Fruit fly (Drosophila melanogaster) whole organism, embryonic: ENCODE data around the gene CG33267.

Source experiments
- ATbp ChIP-seq: fragments of 200-800 bp; sonication (Bioruptor generic); optimal IDR thresholded peaks from 2 replicates; lab custom pipeline; 2017; ENCODE audit warnings: missing biosample characterization, mild to moderate bottlenecking, missing genetic modification characterization, missing genetic modification reagents
- BEAF-32 ChIP-seq: fragments of 200-800 bp; sonication (Bioruptor generic); optimal IDR thresholded peaks from 3 replicates; lab custom pipeline; 2017; ENCODE audit warnings: missing biosample characterization, missing genetic modification characterization, mild to moderate bottlenecking, moderate library complexity, missing genetic modification reagents
- CG10267 ChIP-seq: fragments of 200-800 bp; sonication (Bioruptor generic); optimal IDR thresholded peaks from 2 replicates; lab custom pipeline; 2018; ENCODE audit warnings: missing biosample characterization, mild to moderate bottlenecking, missing genetic modification characterization, moderate library complexity
- CG10274 ChIP-seq: fragments of 200-800 bp; sonication (Bioruptor generic); optimal IDR thresholded peaks from 3 replicates; lab custom pipeline; 2017; ENCODE audit warnings: missing biosample characterization, mild to moderate bottlenecking, missing genetic modification characterization
- CG10366 ChIP-seq: fragments of 200-800 bp; sonication (Bioruptor generic); IDR thresholded peaks from 2 replicates; pipeline ENCODE4 v1.3.6; 2022; ENCODE audit warnings: missing biosample characterization, missing genetic modification characterization
- CG10431 ChIP-seq: fragments of 200-800 bp; sonication (Bioruptor generic); optimal IDR thresholded peaks from 3 replicates; lab custom pipeline; 2018; ENCODE audit warnings: missing biosample characterization, mild to moderate bottlenecking, missing genetic modification characterization
- CG10462 ChIP-seq: fragments of 200-800 bp; sonication (Bioruptor generic); optimal IDR thresholded peaks from 2 replicates; lab custom pipeline; 2016; ENCODE audit warnings: missing biosample characterization, missing genetic modification characterization
- CG10543 ChIP-seq: fragments of 200-800 bp; sonication (Bioruptor generic); optimal IDR thresholded peaks from 3 replicates; lab custom pipeline; 2017; ENCODE audit warnings: missing biosample characterization, mild to moderate bottlenecking, missing genetic modification characterization, moderate library complexity
- CG10979 ChIP-seq: fragments of 200-800 bp; sonication (Bioruptor generic); optimal IDR thresholded peaks from 2 replicates; lab custom pipeline; 2018; ENCODE audit warnings: missing biosample characterization, mild to moderate bottlenecking, missing genetic modification characterization, moderate library complexity
- CG11723 ChIP-seq: fragments of 200-800 bp; sonication (Bioruptor generic); optimal IDR thresholded peaks from 2 replicates; lab custom pipeline; 2017; ENCODE audit warnings: missing biosample characterization, mild to moderate bottlenecking, missing genetic modification characterization
- CG12219 ChIP-seq: fragments of 200-800 bp; sonication (Bioruptor generic); optimal IDR thresholded peaks from 3 replicates; lab custom pipeline; 2018; ENCODE audit warnings: missing biosample characterization, mild to moderate bottlenecking, missing genetic modification characterization
- CG14050 ChIP-seq: fragments of 200-800 bp; sonication (Bioruptor generic); IDR thresholded peaks from 3 replicates; pipeline ENCODE4 v1.3.6; 2022; ENCODE audit warnings: missing biosample characterization, missing genetic modification characterization
- CG15601 ChIP-seq: fragments of 200-800 bp; sonication (Bioruptor generic); optimal IDR thresholded peaks from 3 replicates; lab custom pipeline; 2019; ENCODE audit warnings: missing biosample characterization, mild to moderate bottlenecking, missing genetic modification characterization, moderate library complexity
- CG16815 ChIP-seq: fragments of 200-800 bp; sonication (Bioruptor generic); optimal IDR thresholded peaks from 3 replicates; lab custom pipeline; 2017; ENCODE audit warnings: missing biosample characterization, mild to moderate bottlenecking, missing genetic modification characterization
- CG3847 ChIP-seq: fragments of 200-800 bp; sonication (Bioruptor generic); IDR thresholded peaks from 2 replicates; pipeline ENCODE4 v1.3.6; 2022; ENCODE audit warnings: missing biosample characterization, missing genetic modification characterization
- CG4617 ChIP-seq: fragments of 200-800 bp; sonication (Bioruptor generic); optimal IDR thresholded peaks from 3 replicates; lab custom pipeline; 2016; ENCODE audit warnings: missing biosample characterization, missing genetic modification characterization, borderline replicate concordance
- CG5953 ChIP-seq: fragments of 200-800 bp; sonication (Bioruptor generic); IDR thresholded peaks from 2 replicates; pipeline ENCODE4 v1.3.6; 2022; ENCODE audit warnings: missing biosample characterization, missing genetic modification characterization
- CG6813 ChIP-seq: fragments of 200-800 bp; sonication (Bioruptor generic); optimal IDR thresholded peaks from 2 replicates; lab custom pipeline; 2017; ENCODE audit warnings: missing biosample characterization, missing genetic modification characterization, mild to moderate bottlenecking, moderate library complexity, missing genetic modification reagents
- CG8388 ChIP-seq: fragments of 200-800 bp; sonication (Bioruptor generic); optimal IDR thresholded peaks from 2 replicates; lab custom pipeline; 2019; ENCODE audit warnings: missing biosample characterization, mild to moderate bottlenecking, missing genetic modification characterization, moderate library complexity
- Chrac-16 ChIP-seq: fragments of 200-800 bp; sonication (Bioruptor generic); optimal IDR thresholded peaks from 3 replicates; lab custom pipeline; 2016; ENCODE audit warnings: missing biosample characterization, missing genetic modification characterization
- CkIIα-i1 ChIP-seq: fragments of 200-800 bp; sonication (Bioruptor generic); IDR thresholded peaks from 2 replicates; pipeline ENCODE4 v1.3.6; 2022; ENCODE audit warnings: missing biosample characterization, missing genetic modification characterization
- Doc2 ChIP-seq: fragments of 200-800 bp; sonication (Bioruptor generic); IDR thresholded peaks from 2 replicates; pipeline ENCODE4 v1.3.6; 2022; ENCODE audit warnings: missing biosample characterization, missing genetic modification characterization
- E2f1 ChIP-seq: fragments of 200-800 bp; sonication (Bioruptor generic); IDR thresholded peaks from 2 replicates; pipeline ENCODE4 v1.3.6; 2022; ENCODE audit warnings: missing biosample characterization, missing genetic modification characterization
- Lhr ChIP-seq: fragments of 200-800 bp; sonication (Bioruptor generic); optimal IDR thresholded peaks from 3 replicates; lab custom pipeline; 2017; ENCODE audit warnings: mild to moderate bottlenecking, missing biosample characterization, missing genetic modification reagents, missing genetic modification characterization
- Lim3 ChIP-seq: fragments of 200-800 bp; sonication (Bioruptor generic); IDR thresholded peaks from 2 replicates; pipeline ENCODE4 v1.3.6; 2022; ENCODE audit warnings: missing biosample characterization, missing genetic modification characterization
- Meics ChIP-seq: fragments of 200-800 bp; sonication (Bioruptor generic); optimal IDR thresholded peaks from 2 replicates; lab custom pipeline; 2017; ENCODE audit warnings: missing biosample characterization, mild to moderate bottlenecking, missing genetic modification characterization
- Mrtf ChIP-seq: fragments of 200-800 bp; sonication (Bioruptor generic); IDR thresholded peaks from 3 replicates; pipeline ENCODE4 v1.3.6; 2022; ENCODE audit warnings: missing biosample characterization, missing genetic modification characterization
- Oaz ChIP-seq: fragments of 200-800 bp; sonication (Bioruptor generic); IDR thresholded peaks from 2 replicates; pipeline ENCODE4 v1.3.6; 2022; ENCODE audit warnings: missing biosample characterization, missing genetic modification characterization
- Six4 ChIP-seq: fragments of 200-800 bp; sonication (Bioruptor generic); optimal IDR thresholded peaks from 2 replicates; lab custom pipeline; 2016; ENCODE audit warnings: missing biosample characterization, missing genetic modification characterization
- Spps ChIP-seq: fragments of 200-800 bp; sonication (Bioruptor generic); optimal IDR thresholded peaks from 2 replicates; lab custom pipeline; 2018; ENCODE audit warnings: missing biosample characterization, mild to moderate bottlenecking, missing genetic modification characterization
- Trl ChIP-seq, 3 experiments: fragments of >200 bp in 2 of 3; fragments of 200-800 bp in 1 of 3; sonication (Bioruptor generic) in 1 of 3; optimal IDR thresholded peaks; 2 replicates in 1 of 3; 3 replicates in 2 of 3; lab custom pipeline; 2016 to 2017; ENCODE audit warnings: missing biosample characterization in 1 of 3, missing genetic modification characterization in 1 of 3
- YL-1 ChIP-seq: fragments of 200-800 bp; sonication (Bioruptor generic); optimal IDR thresholded peaks from 3 replicates; lab custom pipeline; 2017; ENCODE audit warnings: missing biosample characterization, mild to moderate bottlenecking, missing genetic modification characterization
- ac ChIP-seq: fragments of 200-800 bp; sonication (Bioruptor generic); optimal IDR thresholded peaks from 3 replicates; lab custom pipeline; 2017; ENCODE audit warnings: missing biosample characterization, mild to moderate bottlenecking, missing genetic modification characterization
- ara ChIP-seq: fragments of 200-800 bp; sonication (Bioruptor generic); IDR thresholded peaks from 2 replicates; pipeline ENCODE4 v1.3.6; 2022; ENCODE audit warnings: missing biosample characterization, missing genetic modification characterization
- chm ChIP-seq: fragments of 200-800 bp; sonication (Bioruptor generic); IDR thresholded peaks from 2 replicates; pipeline ENCODE4 v1.3.6; 2022; ENCODE audit warnings: missing biosample characterization, missing genetic modification characterization
- dpn ChIP-seq, 2 experiments: fragments of 200-800 bp; sonication (Bioruptor generic); optimal IDR thresholded peaks; 3 replicates each; lab custom pipeline; 2016; ENCODE audit warnings: missing biosample characterization in 2 of 2, missing genetic modification characterization in 2 of 2
- eve ChIP-seq, 2 experiments: fragments of >200 bp; optimal IDR thresholded peaks; 2 replicates each; lab custom pipeline; 2017; ENCODE audit warnings: missing biosample characterization in 2 of 2, missing genetic modification characterization in 2 of 2
- grau ChIP-seq: fragments of 200-800 bp; optimal IDR thresholded peaks from 3 replicates; lab custom pipeline; 2019; ENCODE audit warnings: missing biosample characterization, mild to moderate bottlenecking, missing genetic modification characterization, moderate library complexity
- gsb-n ChIP-seq: fragments of 200-800 bp; sonication (Bioruptor generic); optimal IDR thresholded peaks from 3 replicates; lab custom pipeline; 2018; ENCODE audit warnings: missing biosample characterization, mild to moderate bottlenecking, missing genetic modification characterization
- knrl ChIP-seq: fragments of 200-800 bp; sonication (Bioruptor generic); IDR thresholded peaks from 3 replicates; pipeline ENCODE4 v1.3.6; 2022; ENCODE audit warnings: missing biosample characterization, missing genetic modification characterization; ENCODE audit not compliant: partially characterized antibody
- mam ChIP-seq: fragments of 200-800 bp; sonication (Bioruptor generic); optimal IDR thresholded peaks from 3 replicates; lab custom pipeline; 2016; ENCODE audit warnings: missing biosample characterization, missing genetic modification characterization
- org-1 ChIP-seq: fragments of 200-800 bp; sonication (Bioruptor generic); optimal IDR thresholded peaks from 2 replicates; lab custom pipeline; 2017; ENCODE audit warnings: missing biosample characterization, missing genetic modification characterization
- pum ChIP-seq: fragments of 200-800 bp; sonication (Bioruptor generic); optimal IDR thresholded peaks from 2 replicates; lab custom pipeline; 2016; ENCODE audit warnings: missing biosample characterization, missing genetic modification characterization
- repo ChIP-seq: fragments of 200-800 bp; sonication (Bioruptor generic); optimal IDR thresholded peaks from 2 replicates; lab custom pipeline; 2016; ENCODE audit warnings: missing biosample characterization, missing genetic modification characterization
- row ChIP-seq: fragments of 200-800 bp; sonication (Bioruptor generic); IDR thresholded peaks from 3 replicates; pipeline ENCODE4 v1.3.6; 2022; ENCODE audit warnings: missing biosample characterization, missing genetic modification characterization
- salm ChIP-seq: fragments of 200-800 bp; sonication (Bioruptor generic); optimal IDR thresholded peaks from 2 replicates; lab custom pipeline; 2018; ENCODE audit warnings: missing biosample characterization, mild to moderate bottlenecking, missing genetic modification characterization
- tio ChIP-seq: fragments of 200-800 bp; sonication (Bioruptor generic); optimal IDR thresholded peaks from 2 replicates; lab custom pipeline; 2017; ENCODE audit warnings: missing biosample characterization, missing genetic modification characterization, inconsistent platforms
- vfl ChIP-seq: fragments of 200-800 bp; sonication (Bioruptor generic); optimal IDR thresholded peaks from 2 replicates; lab custom pipeline; 2016; ENCODE audit warnings: missing biosample characterization, missing genetic modification characterization

CG33267 gene

dm6 chr3L:11587720-11588580 lies 23.7 kb downstream of the CG33267 start, which contains the start of gene rt (continued):
- TF ChIP-seq tio (GFP tag; lab: Kevin White, UChicago): peak; percentile 42
- 0 out of 2 replicates have a peak, but pooled peaks have one; percentile 51 for TF ChIP-seq E2f1 (GFP tag; lab: Robert Waterston, UW)
- TF ChIP-seq gsb-n (tag; lab: Kevin White, UChicago): peak; percentile 60
- TF ChIP-seq CG10366 (GFP tag; lab: Robert Waterston, UW): 0 out of 2 replicates have a peak, but pooled peaks have one; percentile 16
- TF ChIP-seq CG12219 (GFP tag; lab: Kevin White, UChicago): peak; percentile 46
- peak; percentile 61 for TF ChIP-seq ATbp (GFP tag; lab: Kevin White, UChicago)
- peak; percentile 41 for TF ChIP-seq Chrac-16 (GFP tag; lab: Kevin White, UChicago)
- no peak for TF ChIP-seq eve (GFP tag; optimal IDR thresholded peaks at IDR 0.05; lab: Kevin White, UChicago)
- TF ChIP-seq CG16815 (GFP tag; lab: Kevin White, UChicago): peak; percentile 56
- TF ChIP-seq salm: peak; percentile 29
- TF ChIP-seq org-1 (GFP tag; lab: Kevin White, UChicago): peak; percentile 46
- TF ChIP-seq vfl (GFP tag; lab: Kevin White, UChicago): no peak
- peak; percentile 62 for TF ChIP-seq CG10267 (tag; lab: Kevin White, UChicago)
- no peak for TF ChIP-seq CG10543 (GFP tag; lab: Kevin White, UChicago)
- TF ChIP-seq mam (GFP tag; lab: Kevin White, UChicago): no peak
- TF ChIP-seq CkIIα-i1 (GFP tag; lab: Robert Waterston, UW): no peak
- TF ChIP-seq Oaz: no peak
- TF ChIP-seq YL-1 (GFP tag; lab: Kevin White, UChicago): no peak
- TF ChIP-seq repo (GFP tag; lab: Kevin White, UChicago): no peak
- peak; percentile 88 for TF ChIP-seq row (GFP tag; lab: Robert Waterston, UW)
- TF ChIP-seq Spps: peak; percentile 44
- peak; percentile 62 for TF ChIP-seq grau
- peak; percentile 68 for TF ChIP-seq ara (GFP tag; lab: Robert Waterston, UW)
- TF ChIP-seq Trl (optimal IDR thresholded peaks at IDR 0.05; lab: Kevin White, UChicago): no peak
- TF ChIP-seq Trl (GFP tag; optimal IDR thresholded peaks at IDR 0.05; lab: Kevin White, UChicago): peak; percentile 39
- no peak for TF ChIP-seq Doc2 (GFP tag; lab: Robert Waterston, UW)
- TF ChIP-seq CG3847: peak; percentile 36; the same call in 1 of the 2 replicates
- 0 out of 3 replicates have a peak, but pooled peaks have one; percentile 19 for TF ChIP-seq knrl
- no peak for TF ChIP-seq CG4617 (GFP tag; lab: Kevin White, UChicago)
- peak; percentile 8 for TF ChIP-seq CG11723 (GFP tag; lab: Kevin White, UChicago)
- TF ChIP-seq CG10979 (tag; lab: Kevin White, UChicago): peak; percentile 81
- TF ChIP-seq BEAF-32 (GFP tag; lab: Kevin White, UChicago): no peak
- TF ChIP-seq CG8388 (GFP tag; lab: Kevin White, UChicago): peak; percentile 64
- TF ChIP-seq Lim3 (GFP tag; lab: Robert Waterston, UW): no peak
- TF ChIP-seq pum (GFP tag; lab: Kevin White, UChicago): peak; percentile 40
- peak; percentile 17 for TF ChIP-seq CG10431 (GFP tag; lab: Kevin White, UChicago)
- TF ChIP-seq CG14050: no peak
- TF ChIP-seq Lhr: peak; percentile 27
- peak; percentile 29 for TF ChIP-seq CG6813
- peak; percentile 30; the same call in 1 of the 3 replicates for TF ChIP-seq Mrtf (GFP tag; lab: Robert Waterston, UW)
- no peak for TF ChIP-seq CG10462
- TF ChIP-seq ac (GFP tag; lab: Kevin White, UChicago): no peak
- TF ChIP-seq CG10274 (GFP tag; lab: Kevin White, UChicago): peak; percentile 3
- TF ChIP-seq chm: no peak
- peak; percentile 53 for TF ChIP-seq CG15601 (tag; lab: Kevin White, UChicago)
- peak; percentile 29 for TF ChIP-seq Meics
- TF ChIP-seq CG5953: peak; percentile 37; the same call in 1 of the 2 replicates
- peak in 1 of 2 experiments; percentile 40 for TF ChIP-seq dpn (GFP tag; optimal IDR thresholded peaks at IDR 0.05; lab: Kevin White, UChicago)
- TF ChIP-seq Six4: peak; percentile 41
